Worm (Caenorhabditis elegans): ENCODE measurements around the gene spin-1.

- TF ChIP-seq him-1 (tag; optimal IDR thresholded peaks at IDR 0.05) (no peak), W03F9.2 (tag; optimal IDR thresholded peaks at IDR 0.05) (no peak)
These were observed 43.3 kb upstream of the spin-1 start for ce11 chrV:12071483-12071882.

Measured in whole organism, L4/young adult.